Worm (Caenorhabditis elegans): ENCODE results near the gene M02B7.2.

ce11 chrIV:3807545-3807944 is 4.2 kb downstream of the M02B7.2 start:
- TF ChIP-seq egl-27 (tag; optimal IDR thresholded peaks at IDR 0.05) (no peak), nhr-11 (tag; optimal IDR thresholded peaks at IDR 0.05) (no peak), nhr-77 (tag; optimal IDR thresholded peaks at IDR 0.05) (no peak), elt-3 (tag; optimal IDR thresholded peaks at IDR 0.05) (no peak), unc-39 (tag; optimal IDR thresholded peaks at IDR 0.05) (no peak)
